Worm (Caenorhabditis elegans): ENCODE measurements around the gene C09H10.4.

The C09H10.4 gene

ce11 chrII:11076550-11076949 is 23.4 kb upstream of the C09H10.4 start:
- TF ChIP-seq nhr-27 (tag; optimal IDR thresholded peaks at IDR 0.05) (no peak), gei-17 (GFP tag; optimal IDR thresholded peaks at IDR 0.05) (no peak)

DNA sequence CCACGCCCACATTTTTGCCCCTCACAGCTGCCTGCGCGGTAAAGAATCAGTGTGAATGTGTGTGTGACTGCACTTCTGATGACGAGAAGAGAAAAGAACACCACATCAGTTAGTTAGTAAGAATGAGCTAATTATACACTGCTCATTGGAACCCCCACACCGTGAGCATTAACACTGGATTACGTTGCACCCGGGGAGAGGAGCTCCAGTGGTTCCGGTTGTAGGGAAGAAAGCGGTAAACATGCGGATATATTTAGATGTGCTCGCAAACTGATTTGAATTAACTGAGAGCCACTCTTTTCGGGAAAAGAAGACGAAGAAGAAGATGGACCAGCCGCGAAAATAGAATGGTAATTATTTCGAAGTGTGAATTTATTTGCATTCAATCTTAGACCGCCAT is 13.2 kb upstream of the C09H10.4 start:
- TF ChIP-seq ztf-3 (GFP tag; optimal IDR thresholded peaks at IDR 0.05) (no peak), F57A8.1 (GFP tag; optimal IDR thresholded peaks at IDR 0.05) (no peak), aptf-2 (GFP tag; conservative IDR thresholded peaks at IDR 0.05) (no peak), zim-3 (tag; optimal IDR thresholded peaks at IDR 0.05) (no peak), cebp-1 (GFP tag; IDR thresholded peaks at IDR 0.05) (no peak), cebp-1 (tag; optimal IDR thresholded peaks at IDR 0.05) (no peak), B0035.1 (tag; optimal IDR thresholded peaks at IDR 0.05) (no peak), ztf-26 (tag; optimal IDR thresholded peaks at IDR 0.05) (no peak), attf-6 (GFP tag; IDR thresholded peaks at IDR 0.05) (no peak), Y95B8A.8 (GFP tag; IDR thresholded peaks at IDR 0.05) (no peak), lsy-27 (tag; optimal IDR thresholded peaks at IDR 0.05; ENCODE audit: borderline replicate concordance, insufficient read depth) (no peak)

- no peak for TF ChIP-seq snpc-3.4 (tag; optimal IDR thresholded peaks at IDR 0.05)
- TF ChIP-seq nfyb-1 (GFP tag; IDR thresholded peaks at IDR 0.05), result no peak
- TF ChIP-seq sea-2 (GFP tag; IDR thresholded peaks at IDR 0.05), result no peak
- no peak for TF ChIP-seq madf-8 (GFP tag; conservative IDR thresholded peaks at IDR 0.05)
- no peak for TF ChIP-seq Y67H2A.10 (GFP tag; conservative IDR thresholded peaks at IDR 0.05)
- no peak for TF ChIP-seq F33H1.4 (GFP tag; IDR thresholded peaks at IDR 0.05)
- no peak for TF ChIP-seq lin-40 (tag; optimal IDR thresholded peaks at IDR 0.05)
- no peak for TF ChIP-seq ccch-3 (GFP tag; optimal IDR thresholded peaks at IDR 0.05)
- TF ChIP-seq madf-3 (GFP tag; IDR thresholded peaks at IDR 0.05), result no peak
- no peak for TF ChIP-seq ceh-40 (GFP tag; IDR thresholded peaks at IDR 0.05)
- TF ChIP-seq nhr-27 (tag; optimal IDR thresholded peaks at IDR 0.05), result no peak
- TF ChIP-seq F22D6.2 (tag; optimal IDR thresholded peaks at IDR 0.05), result no peak
- TF ChIP-seq snpc-4 (GFP tag; optimal IDR thresholded peaks at IDR 0.05), result no peak
- no peak for TF ChIP-seq snpc-4 (tag; optimal IDR thresholded peaks at IDR 0.05)
- no peak for TF ChIP-seq bed-1 (GFP tag; IDR thresholded peaks at IDR 0.05)
- TF ChIP-seq athp-1 (tag; optimal IDR thresholded peaks at IDR 0.05), result no peak
- no peak for TF ChIP-seq ztf-26 (tag; optimal IDR thresholded peaks at IDR 0.05)
- no peak for TF ChIP-seq B0035.1 (tag; optimal IDR thresholded peaks at IDR 0.05)
- no peak for TF ChIP-seq K12H6.12 (tag; optimal IDR thresholded peaks at IDR 0.05)
- TF ChIP-seq Y53F4B.3 (GFP tag; IDR thresholded peaks at IDR 0.05), result no peak
- TF ChIP-seq ceh-91 (GFP tag; IDR thresholded peaks at IDR 0.05), result no peak
These were observed 11.8 kb upstream of the C09H10.4 start for ce11 chrII:11088137-11088536.

DNA sequence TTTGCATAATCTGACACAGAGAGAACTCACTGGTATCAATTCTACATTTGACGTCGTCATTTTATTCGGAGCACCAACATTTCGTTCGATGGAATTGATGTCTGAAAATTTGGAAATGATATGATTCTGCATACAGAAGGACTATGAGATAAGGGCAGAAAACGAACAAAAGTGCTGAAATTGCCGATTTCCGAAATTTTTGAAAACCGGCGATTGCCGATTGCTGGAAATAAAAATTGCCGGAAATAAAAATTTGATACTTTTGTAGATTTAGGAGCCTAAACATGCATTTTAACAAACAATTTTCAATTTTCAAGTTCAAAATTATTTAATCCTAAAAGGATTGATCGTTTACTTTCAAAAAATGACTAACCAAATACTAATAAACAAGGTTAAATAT is 10.6 kb upstream of the C09H10.4 start, which contains the start of gene unc-53:
Gene unc-53 (minus strand): TSS at position 101 of the 400 bp plus-strand sequence.
- TF ChIP-seq nfya-2 (GFP tag; IDR thresholded peaks at IDR 0.05), result no peak
- no peak for TF ChIP-seq madf-10 (tag; optimal IDR thresholded peaks at IDR 0.05)
- TF ChIP-seq B0035.1 (tag; optimal IDR thresholded peaks at IDR 0.05), result no peak
- no peak for TF ChIP-seq let-526 (GFP tag; IDR thresholded peaks at IDR 0.05)

DNA sequence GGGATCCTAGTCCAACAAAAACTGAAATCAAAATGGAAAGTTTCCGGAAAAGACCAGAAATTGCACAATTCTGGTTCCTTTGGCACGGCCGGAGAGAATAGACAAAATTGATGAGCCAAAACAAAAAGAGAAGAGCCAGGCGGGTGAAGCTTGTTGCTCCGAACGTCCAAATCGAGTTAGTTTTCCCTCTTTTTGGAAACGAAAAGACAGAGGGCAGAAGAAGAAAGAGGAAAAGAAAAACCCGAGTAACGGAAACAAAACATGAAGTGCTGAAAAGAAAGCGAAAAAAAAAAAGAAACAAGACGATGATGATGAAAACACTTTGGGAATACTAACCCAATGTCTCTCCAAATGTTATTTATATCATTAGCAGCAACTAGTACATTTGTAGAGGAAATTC is 8.4 kb upstream of the C09H10.4 start:
- TF ChIP-seq pha-4 (tag; optimal IDR thresholded peaks at IDR 0.05) (no peak), ztf-18 (tag; optimal IDR thresholded peaks at IDR 0.05) (no peak), B0261.1 (tag; optimal IDR thresholded peaks at IDR 0.05) (no peak), gei-17 (GFP tag; optimal IDR thresholded peaks at IDR 0.05) (no peak), ets-4 (GFP tag; optimal IDR thresholded peaks at IDR 0.05) (no peak), xnd-1 (tag; optimal IDR thresholded peaks at IDR 0.05) (no peak), B0336.3 (GFP tag; IDR thresholded peaks at IDR 0.05) (no peak), F10E7.11 (tag; optimal IDR thresholded peaks at IDR 0.05) (no peak), ceh-100 (GFP tag; IDR thresholded peaks at IDR 0.05) (no peak), chd-7 (tag; optimal IDR thresholded peaks at IDR 0.05) (no peak), him-1 (tag; optimal IDR thresholded peaks at IDR 0.05) (no peak), K11D2.4 (GFP tag; IDR thresholded peaks at IDR 0.05) (no peak), Y53F4B.3 (GFP tag; IDR thresholded peaks at IDR 0.05) (no peak)
